Fruit fly (Drosophila melanogaster): ENCODE measurements around the gene Drsl1.

The Drsl1 gene

dm6 chr3L:3335688-3336087, at the start of gene Drsl1:
Drsl1 (minus strand) TSS chr3L:3335788.
- TF ChIP-seq EcR (GFP tag; optimal IDR thresholded peaks at IDR 0.05) (no peak), Ets98B (GFP tag; IDR thresholded peaks at IDR 0.05) (no peak), Pif1B (GFP tag; optimal IDR thresholded peaks at IDR 0.05) (no peak), CG8159 (tag; optimal IDR thresholded peaks at IDR 0.05) (no peak), CG34367 (tag; optimal IDR thresholded peaks at IDR 0.05) (no peak), fd96Ca (GFP tag; IDR thresholded peaks at IDR 0.05) (no peak), CG17806 (tag; optimal IDR thresholded peaks at IDR 0.05) (no peak), CG8301 (tag; optimal IDR thresholded peaks at IDR 0.05) (no peak), CG14655 (GFP tag; optimal IDR thresholded peaks at IDR 0.05) (no peak), CG15710 (tag; optimal IDR thresholded peaks at IDR 0.05) (no peak), Pif1A (GFP tag; optimal IDR thresholded peaks at IDR 0.05) (no peak), CG10348 (GFP tag; IDR thresholded peaks at IDR 0.05) (no peak), rn (GFP tag; IDR thresholded peaks at IDR 0.05) (no peak)

- TF ChIP-seq CG32121 (GFP tag; IDR thresholded peaks at IDR 0.05) (no peak), CG17806 (tag; optimal IDR thresholded peaks at IDR 0.05) (peak; percentile 60), CG9948 (tag; optimal IDR thresholded peaks at IDR 0.05) (peak; percentile 54), fd96Ca (GFP tag; IDR thresholded peaks at IDR 0.05) (0 out of 3 replicates have a peak, but pooled peaks have one; percentile 25), CG12605 (GFP tag; IDR thresholded peaks at IDR 0.05) (no peak), Snoo (tag; optimal IDR thresholded peaks at IDR 0.05) (peak; percentile 75), EcR (GFP tag; optimal IDR thresholded peaks at IDR 0.05) (peak; percentile 83), CG14655 (GFP tag; optimal IDR thresholded peaks at IDR 0.05) (peak; percentile 79), D1 (tag; optimal IDR thresholded peaks at IDR 0.05) (no peak), CG10348 (GFP tag; IDR thresholded peaks at IDR 0.05) (no peak), CG4496 (GFP tag; IDR thresholded peaks at IDR 0.05) (peak; percentile 60), CG8301 (tag; optimal IDR thresholded peaks at IDR 0.05) (peak; percentile 37), CG34367 (tag; optimal IDR thresholded peaks at IDR 0.05) (no peak), CG15710 (tag; optimal IDR thresholded peaks at IDR 0.05) (peak; percentile 56), gl (tag; optimal IDR thresholded peaks at IDR 0.05) (no peak), CG8159 (tag; optimal IDR thresholded peaks at IDR 0.05) (peak; percentile 77), Pif1A (GFP tag; optimal IDR thresholded peaks at IDR 0.05) (peak; percentile 49), Pif1B (GFP tag; optimal IDR thresholded peaks at IDR 0.05) (peak; percentile 21), CG13204 (GFP tag; optimal IDR thresholded peaks at IDR 0.05) (peak; percentile 10), Ets98B (GFP tag; IDR thresholded peaks at IDR 0.05) (peak; percentile 38; the same call in 1 of the 2 replicates)
Measured at dm6 chr3L:3384596-3385436, 49.2 kb upstream of the Drsl1 start.

- TF ChIP-seq CG8159 (tag; optimal IDR thresholded peaks at IDR 0.05) (no peak), Pif1A (GFP tag; optimal IDR thresholded peaks at IDR 0.05) (no peak), CG34367 (tag; optimal IDR thresholded peaks at IDR 0.05) (no peak), CG4496 (GFP tag; IDR thresholded peaks at IDR 0.05) (no peak), EcR (GFP tag; optimal IDR thresholded peaks at IDR 0.05) (peak; percentile 87), CG32121 (GFP tag; IDR thresholded peaks at IDR 0.05) (no peak), Pif1B (GFP tag; optimal IDR thresholded peaks at IDR 0.05) (no peak), fd96Ca (GFP tag; IDR thresholded peaks at IDR 0.05) (no peak), D1 (tag; optimal IDR thresholded peaks at IDR 0.05) (no peak), CG8301 (tag; optimal IDR thresholded peaks at IDR 0.05) (no peak), gl (tag; optimal IDR thresholded peaks at IDR 0.05) (no peak), Ets98B (GFP tag; IDR thresholded peaks at IDR 0.05) (no peak), CG12605 (GFP tag; IDR thresholded peaks at IDR 0.05) (peak; percentile 28; the same call in 1 of the 2 replicates), CG10348 (GFP tag; IDR thresholded peaks at IDR 0.05) (no peak), CG13204 (GFP tag; optimal IDR thresholded peaks at IDR 0.05) (peak; percentile 58), CG17806 (tag; optimal IDR thresholded peaks at IDR 0.05) (no peak), CG15710 (tag; optimal IDR thresholded peaks at IDR 0.05) (no peak), Snoo (tag; optimal IDR thresholded peaks at IDR 0.05) (no peak), CG9948 (tag; optimal IDR thresholded peaks at IDR 0.05) (no peak), rn (GFP tag; IDR thresholded peaks at IDR 0.05) (no peak), CG14655 (GFP tag; optimal IDR thresholded peaks at IDR 0.05) (no peak)
Measured at dm6 chr3L:3383965-3384595, 48.5 kb upstream of the Drsl1 start.

- TF ChIP-seq Snoo (tag; optimal IDR thresholded peaks at IDR 0.05) (no peak), gl (tag; optimal IDR thresholded peaks at IDR 0.05) (no peak), CG12605 (GFP tag; IDR thresholded peaks at IDR 0.05) (peak; percentile 70), Ets98B (GFP tag; IDR thresholded peaks at IDR 0.05) (peak; percentile 72), fd96Ca (GFP tag; IDR thresholded peaks at IDR 0.05) (peak; percentile 44; the same call in 2 of the 3 replicates), CG8159 (tag; optimal IDR thresholded peaks at IDR 0.05) (peak; percentile 69), CG32121 (GFP tag; IDR thresholded peaks at IDR 0.05) (peak; percentile 56), CG4496 (GFP tag; IDR thresholded peaks at IDR 0.05) (peak; percentile 83), EcR (GFP tag; optimal IDR thresholded peaks at IDR 0.05) (no peak), CG8301 (tag; optimal IDR thresholded peaks at IDR 0.05) (peak; percentile 79), D1 (tag; optimal IDR thresholded peaks at IDR 0.05) (no peak), CG17806 (tag; optimal IDR thresholded peaks at IDR 0.05) (peak; percentile 57), CG34367 (tag; optimal IDR thresholded peaks at IDR 0.05) (peak; percentile 45), CG9948 (tag; optimal IDR thresholded peaks at IDR 0.05) (peak; percentile 58), Pif1B (GFP tag; optimal IDR thresholded peaks at IDR 0.05) (peak; percentile 11), CG15710 (tag; optimal IDR thresholded peaks at IDR 0.05) (peak; percentile 54), Pif1A (GFP tag; optimal IDR thresholded peaks at IDR 0.05) (peak; percentile 34), CG13204 (GFP tag; optimal IDR thresholded peaks at IDR 0.05) (no peak), CG10348 (GFP tag; IDR thresholded peaks at IDR 0.05) (0 out of 2 replicates have a peak, but pooled peaks have one; percentile 33), CG14655 (GFP tag; optimal IDR thresholded peaks at IDR 0.05) (peak; percentile 65)
Measured at dm6 chr3L:3382489-3382879, 46.9 kb upstream of the Drsl1 start.
